Fruit fly (Drosophila melanogaster): Measurements from ENCODE around the gene Pdcd4.
A peak's percentile ranks its signal among the peaks of the same experiment; 100 is the strongest.

Gene Pdcd4

dm6 chrX:13747635-13748467 is 7.4 kb downstream of the Pdcd4 start:
- TF ChIP-seq CG8478 (optimal IDR thresholded peaks at IDR 0.05): no peak
- no peak for TF ChIP-seq CTCF (optimal IDR thresholded peaks at IDR 0.05)

dm6 chrX:13747052-13747451 is 8.2 kb downstream of the Pdcd4 start:
- no peak for TF ChIP-seq CTCF (optimal IDR thresholded peaks at IDR 0.05)
- no peak for TF ChIP-seq CG8478 (optimal IDR thresholded peaks at IDR 0.05)

dm6 chrX:13744599-13745052 is 10.6 kb downstream of the Pdcd4 start, which contains the start of gene Grip91:
Gene Grip91 (minus strand): TSS chrX:13744683.
- no peak for TF ChIP-seq CG8478 (optimal IDR thresholded peaks at IDR 0.05)
- TF ChIP-seq CTCF (optimal IDR thresholded peaks at IDR 0.05): peak; percentile 2 to 31

dm6 chrX:13740992-13741391 is 14.2 kb downstream of the Pdcd4 start:
- TF ChIP-seq CTCF (optimal IDR thresholded peaks at IDR 0.05) (no peak), CG8478 (optimal IDR thresholded peaks at IDR 0.05) (no peak)

- TF ChIP-seq CG8478 (optimal IDR thresholded peaks at IDR 0.05): no peak
These were observed 15.1 kb downstream of the Pdcd4 start for dm6 chrX:13740062-13740461.

- TF ChIP-seq CG8478 (optimal IDR thresholded peaks at IDR 0.05): no peak
- peak in 1 of 2 experiments; percentile 20 for TF ChIP-seq CTCF (optimal IDR thresholded peaks at IDR 0.05)
These were observed 15.8 kb downstream of the Pdcd4 start, which contains the start of gene CG11151 for dm6 chrX:13739411-13739888. Gene CG11151 (plus strand): TSS chrX:13739744.

dm6 chrX:13737939-13738338 is 17.3 kb downstream of the Pdcd4 start, which contains the start of gene CG11134:
Gene CG11134 (plus strand): TSS chrX:13737942.
- TF ChIP-seq CTCF (optimal IDR thresholded peaks at IDR 0.05): no peak
- no peak for TF ChIP-seq CG8478 (optimal IDR thresholded peaks at IDR 0.05)

- TF ChIP-seq CG8478 (optimal IDR thresholded peaks at IDR 0.05): no peak
- TF ChIP-seq CTCF (optimal IDR thresholded peaks at IDR 0.05): peak in 1 of 2 experiments; percentile 51
These were observed 19.1 kb downstream of the Pdcd4 start, which contains the start of gene g for dm6 chrX:13736174-13736482. Gene g (minus strand): TSS chrX:13736278.

dm6 chrX:13735322-13736173 is 19.7 kb downstream of the Pdcd4 start:
- no peak for TF ChIP-seq CG8478 (optimal IDR thresholded peaks at IDR 0.05)
- TF ChIP-seq CTCF (optimal IDR thresholded peaks at IDR 0.05): no peak

dm6 chrX:13734866-13735265 is 20.3 kb downstream of the Pdcd4 start:
- no peak for TF ChIP-seq CG8478 (optimal IDR thresholded peaks at IDR 0.05)
- TF ChIP-seq CTCF (optimal IDR thresholded peaks at IDR 0.05): no peak

- TF ChIP-seq CG8478 (optimal IDR thresholded peaks at IDR 0.05) (no peak), CTCF (optimal IDR thresholded peaks at IDR 0.05) (no peak)
These were observed 33.3 kb downstream of the Pdcd4 start, which contains the start of the genes Mrgn1 and mus101 for dm6 chrX:13721934-13722333. Gene Mrgn1 (minus strand): TSS chrX:13721977. Gene mus101 (plus strand): TSS chrX:13722246.

dm6 chrX:13717982-13718402 is 37.2 kb downstream of the Pdcd4 start, which contains the start of gene Nadsyn:
Gene Nadsyn (minus strand): TSS chrX:13718285.
- TF ChIP-seq CTCF (optimal IDR thresholded peaks at IDR 0.05) (no peak), CG8478 (optimal IDR thresholded peaks at IDR 0.05) (no peak)

dm6 chrX:13699666-13700065 is 55.5 kb downstream of the Pdcd4 start:
- no peak for TF ChIP-seq CG8478 (optimal IDR thresholded peaks at IDR 0.05)
- TF ChIP-seq CTCF (optimal IDR thresholded peaks at IDR 0.05): no peak

- no peak for TF ChIP-seq CTCF (optimal IDR thresholded peaks at IDR 0.05)
- no peak for TF ChIP-seq CG8478 (optimal IDR thresholded peaks at IDR 0.05)
These were observed 56.3 kb downstream of the Pdcd4 start for dm6 chrX:13698717-13699427.

Data from S2 (cell line).